Worm (Caenorhabditis elegans): ENCODE data around the gene str-204.

- TF ChIP-seq ahr-1 (tag; optimal IDR thresholded peaks at IDR 0.05) (no peak), F13H6.1 (tag; optimal IDR thresholded peaks at IDR 0.05) (no peak), unc-3 (GFP tag; conservative IDR thresholded peaks at IDR 0.05) (no peak), unc-3 (tag; optimal IDR thresholded peaks at IDR 0.05) (no peak)
Observed at ce11 chrV:7196498-7196966, 37.0 kb downstream of the str-204 start, which contains the start of gene F09G2.2.

All from whole organism, late embryonic.